Worm (Caenorhabditis elegans): ENCODE data around the gene T27E7.3.

DNA sequence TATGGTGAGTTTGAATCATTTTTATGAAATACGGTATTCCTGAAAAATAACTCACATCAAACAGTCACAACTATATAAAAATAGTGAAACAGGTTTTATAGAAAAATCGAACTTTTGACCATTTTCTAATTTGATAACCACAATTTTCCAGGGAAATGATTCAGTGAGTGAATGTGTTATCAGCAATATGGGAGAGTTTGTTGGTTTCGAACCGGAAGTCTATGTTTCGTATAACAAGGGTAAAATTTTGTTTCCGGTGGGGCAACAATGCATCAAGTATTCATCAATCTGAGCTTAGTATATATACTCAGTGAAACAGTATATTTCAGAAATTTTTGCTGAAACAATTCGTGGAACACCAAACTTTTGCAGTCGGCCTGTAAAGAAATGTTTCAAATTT, 45.4 kb upstream of the T27E7.3 start:
- TF ChIP-seq tbx-37 (GFP tag; conservative IDR thresholded peaks at IDR 0.05) (no peak), B0310.2 (tag; optimal IDR thresholded peaks at IDR 0.05) (no peak), ceh-13 (GFP tag; optimal IDR thresholded peaks at IDR 0.05) (no peak), ets-7 (tag; optimal IDR thresholded peaks at IDR 0.05) (no peak), hmbx-1 (tag; optimal IDR thresholded peaks at IDR 0.05) (no peak), ama-1 (optimal IDR thresholded peaks at IDR 0.05) (no peak), flt-1 (GFP tag; IDR thresholded peaks at IDR 0.05) (no peak), aly-1 (tag; optimal IDR thresholded peaks at IDR 0.05) (no peak), scrt-1 (GFP tag; IDR thresholded peaks at IDR 0.05) (no peak), F13C5.2 (tag; optimal IDR thresholded peaks at IDR 0.05) (no peak), hnd-1 (tag; optimal IDR thresholded peaks at IDR 0.05) (no peak), hmg-4 (GFP tag; optimal IDR thresholded peaks at IDR 0.05) (no peak)

Measured in whole organism, early embryonic.